Fruit fly (Drosophila melanogaster): ENCODE results near the gene CG15020.

Gene CG15020

DNA sequence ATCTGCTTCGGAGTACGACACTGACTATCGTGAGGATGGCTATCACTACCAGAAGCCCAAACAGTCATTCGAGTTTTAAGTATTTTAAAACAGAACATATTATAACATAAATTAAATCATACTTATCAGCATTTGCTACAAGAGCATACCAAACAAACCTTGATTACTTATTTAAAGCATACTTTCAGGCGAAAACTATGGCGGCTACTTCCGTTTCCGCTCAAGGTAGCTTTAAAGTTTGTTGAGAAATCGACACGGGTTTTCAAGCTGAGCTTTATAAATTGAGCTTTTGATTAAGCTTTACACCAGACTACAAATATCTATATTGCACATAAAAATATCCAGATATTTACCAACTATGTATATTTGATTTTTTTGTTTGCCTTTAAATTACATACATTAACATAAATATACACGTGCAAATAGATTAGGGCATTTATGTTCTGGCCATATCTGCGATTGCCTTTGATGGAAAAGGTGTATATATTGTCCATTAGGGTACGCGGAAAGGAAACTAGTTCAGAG lies 53.5 kb downstream of the CG15020 start (continued):
- TF ChIP-seq fd64A (GFP tag; optimal IDR thresholded peaks at IDR 0.05): peak; percentile 90
- TF ChIP-seq sna (GFP tag; IDR thresholded peaks at IDR 0.05; ENCODE audit: partially characterized antibody): no peak
- TF ChIP-seq HmgZ (tag; optimal IDR thresholded peaks at IDR 0.05): peak; percentile 82
- TF ChIP-seq so (GFP tag; IDR thresholded peaks at IDR 0.05): 0 out of 3 replicates have a peak, but pooled peaks have one; percentile 77
- peak; percentile 77 for TF ChIP-seq ash1 (GFP tag; optimal IDR thresholded peaks at IDR 0.05)
- peak; percentile 59 for TF ChIP-seq CHES-1-like (GFP tag; optimal IDR thresholded peaks at IDR 0.05)
- no peak for TF ChIP-seq CG10959 (GFP tag; IDR thresholded peaks at IDR 0.05)
- no peak for TF ChIP-seq Abd-B (GFP tag; optimal IDR thresholded peaks at IDR 0.05)
- no peak for TF ChIP-seq ac (GFP tag; optimal IDR thresholded peaks at IDR 0.05)
- peak; percentile 35 for TF ChIP-seq CG10366 (GFP tag; IDR thresholded peaks at IDR 0.05)
- TF ChIP-seq psq (GFP tag; optimal IDR thresholded peaks at IDR 0.05): peak; percentile 1
- TF ChIP-seq CG11723 (GFP tag; optimal IDR thresholded peaks at IDR 0.05): peak; percentile 84
- TF ChIP-seq cato (GFP tag; optimal IDR thresholded peaks at IDR 0.05; ENCODE audit: borderline replicate concordance): peak; percentile 56
- TF ChIP-seq chif (GFP tag; optimal IDR thresholded peaks at IDR 0.05): peak; percentile 27 to 64
- TF ChIP-seq Oli (tag; optimal IDR thresholded peaks at IDR 0.05): peak; percentile 67
- TF ChIP-seq oc (tag; optimal IDR thresholded peaks at IDR 0.05): peak; percentile 70
- no peak for TF ChIP-seq chinmo (GFP tag; IDR thresholded peaks at IDR 0.05; ENCODE audit: partially characterized antibody)
- TF ChIP-seq vfl (GFP tag; optimal IDR thresholded peaks at IDR 0.05): no peak
- no peak for TF ChIP-seq pnt (GFP tag; optimal IDR thresholded peaks at IDR 0.05)
- TF ChIP-seq CG10979 (tag; optimal IDR thresholded peaks at IDR 0.05): no peak
- TF ChIP-seq dpn (GFP tag; optimal IDR thresholded peaks at IDR 0.05): peak; percentile 42 to 67
- peak; percentile 46; the same call in 1 of the 3 replicates for TF ChIP-seq CG34422 (GFP tag; IDR thresholded peaks at IDR 0.05)
- peak; percentile 84 for TF ChIP-seq CG4328 (GFP tag; optimal IDR thresholded peaks at IDR 0.05)
- TF ChIP-seq CG3281 (GFP tag; optimal IDR thresholded peaks at IDR 0.05): peak; percentile 94
- TF ChIP-seq Dref (GFP tag; IDR thresholded peaks at IDR 0.05): no peak
- TF ChIP-seq Ets65A (GFP tag): no peak
- peak; percentile 48 for TF ChIP-seq btn (GFP tag; optimal IDR thresholded peaks at IDR 0.05)
- peak; percentile 62 for TF ChIP-seq CG17802 (tag; optimal IDR thresholded peaks at IDR 0.05)
- TF ChIP-seq YL-1 (GFP tag; optimal IDR thresholded peaks at IDR 0.05): peak; percentile 89
- TF ChIP-seq org-1 (GFP tag; optimal IDR thresholded peaks at IDR 0.05): peak; percentile 76
- peak; percentile 95 for TF ChIP-seq NfI (GFP tag; optimal IDR thresholded peaks at IDR 0.05)
- no peak for TF ChIP-seq lmd (GFP tag; IDR thresholded peaks at IDR 0.05)
- no peak for TF ChIP-seq Gug (GFP tag; IDR thresholded peaks at IDR 0.05)
- peak; percentile 80 for TF ChIP-seq CG4424 (GFP tag; optimal IDR thresholded peaks at IDR 0.05)
- TF ChIP-seq CG2712 (tag; optimal IDR thresholded peaks at IDR 0.05): no peak
- peak; percentile 77 for TF ChIP-seq tap (tag; optimal IDR thresholded peaks at IDR 0.05)
- TF ChIP-seq otp (GFP tag; IDR thresholded peaks at IDR 0.05): peak; percentile 84; the same call in 2 of the 3 replicates
- TF ChIP-seq CG15601 (tag; optimal IDR thresholded peaks at IDR 0.05): peak; percentile 81
- TF ChIP-seq CG13775 (GFP tag; optimal IDR thresholded peaks at IDR 0.05): peak; percentile 76
- no peak for TF ChIP-seq CG2889 (GFP tag; IDR thresholded peaks at IDR 0.05)
- TF ChIP-seq Drgx (GFP tag; IDR thresholded peaks at IDR 0.05): no peak; the same call in 1 of the 2 replicates
- TF ChIP-seq ttk (GFP tag; IDR thresholded peaks at IDR 0.05): peak; percentile 65
- peak; percentile 75 for TF ChIP-seq seq (GFP tag; IDR thresholded peaks at IDR 0.05)
- 0 out of 3 replicates have a peak, but pooled peaks have one; percentile 50 for TF ChIP-seq Dbx (GFP tag; IDR thresholded peaks at IDR 0.05)
- TF ChIP-seq ro (GFP tag; IDR thresholded peaks at IDR 0.05): no peak
- TF ChIP-seq pzg (GFP tag; optimal IDR thresholded peaks at IDR 0.05): no peak
- TF ChIP-seq CG1832 (GFP tag; optimal IDR thresholded peaks at IDR 0.05): no peak
- TF ChIP-seq CG14014 (GFP tag; IDR thresholded peaks at IDR 0.05): peak; percentile 68; the same call in 1 of the 2 replicates
- TF ChIP-seq CG32772 (GFP tag; IDR thresholded peaks at IDR 0.05): 0 out of 2 replicates have a peak, but pooled peaks have one; percentile 11
- peak; percentile 98 for TF ChIP-seq CG17912 (GFP tag; optimal IDR thresholded peaks at IDR 0.05)

All from whole organism, embryonic.